Fruit fly (Drosophila melanogaster): Measurements from ENCODE around the gene La.

La gene

DNA sequence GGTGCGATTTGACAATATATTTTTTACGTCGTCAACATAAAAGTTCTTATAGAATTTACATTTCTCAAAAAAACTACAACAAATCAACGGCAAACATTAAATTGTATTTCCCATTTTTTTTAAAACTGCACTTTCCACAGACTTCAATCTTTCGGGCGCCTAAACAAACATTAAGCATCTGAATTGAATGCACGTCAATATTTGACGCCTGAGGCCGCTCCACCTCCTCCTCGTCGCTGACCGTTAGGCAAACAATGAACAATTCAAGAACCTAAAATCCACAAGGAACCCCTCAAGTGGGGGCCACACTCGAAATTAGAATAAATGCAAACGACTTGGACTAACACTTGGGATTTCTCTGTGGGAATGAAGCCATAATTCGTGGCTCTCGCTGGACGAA is 22.4 kb downstream of the La start (continued):
- TF ChIP-seq Trl (optimal IDR thresholded peaks at IDR 0.05) (no peak), Trl (GFP tag; optimal IDR thresholded peaks at IDR 0.05) (no peak), dimm (GFP tag; IDR thresholded peaks at IDR 0.05) (no peak), CG1792 (GFP tag; optimal IDR thresholded peaks at IDR 0.05) (no peak), shn (GFP tag; optimal IDR thresholded peaks at IDR 0.05) (no peak), CG14441 (GFP tag; IDR thresholded peaks at IDR 0.05) (no peak), HLH54F (GFP tag; optimal IDR thresholded peaks at IDR 0.05) (no peak), CG5180 (GFP tag; optimal IDR thresholded peaks at IDR 0.05) (no peak), onecut (GFP tag; IDR thresholded peaks at IDR 0.05) (no peak), gro (GFP tag; optimal IDR thresholded peaks at IDR 0.05) (no peak), pan (optimal IDR thresholded peaks at IDR 0.05) (no peak), pan (GFP tag; optimal IDR thresholded peaks at IDR 0.05 in 1 of 2, IDR thresholded peaks at IDR 0.05 in 1 of 2) (no peak), NC2β (GFP tag; optimal IDR thresholded peaks at IDR 0.05) (peak; percentile 21), CG4282 (GFP tag; optimal IDR thresholded peaks at IDR 0.05) (no peak), CG31388 (GFP tag; optimal IDR thresholded peaks at IDR 0.05) (no peak), Lim3 (GFP tag; IDR thresholded peaks at IDR 0.05) (no peak), knrl (GFP tag; IDR thresholded peaks at IDR 0.05; ENCODE audit: partially characterized antibody) (no peak), CG34422 (GFP tag; IDR thresholded peaks at IDR 0.05) (0 out of 3 replicates have a peak, but pooled peaks have one; percentile 26), bigmax (GFP tag; optimal IDR thresholded peaks at IDR 0.05) (no peak), CG11398 (GFP tag; optimal IDR thresholded peaks at IDR 0.05) (peak; percentile 14), Eip74EF (GFP tag; optimal IDR thresholded peaks at IDR 0.05) (no peak), bowl (GFP tag; IDR thresholded peaks at IDR 0.05) (no peak), al (GFP tag; IDR thresholded peaks at IDR 0.05) (no peak), E2f1 (GFP tag; IDR thresholded peaks at IDR 0.05) (no peak), fd102C (GFP tag; optimal IDR thresholded peaks at IDR 0.05) (no peak), Fer3 (tag; optimal IDR thresholded peaks at IDR 0.05) (no peak), eyg (GFP tag; optimal IDR thresholded peaks at IDR 0.05) (no peak), sens-2 (GFP tag; IDR thresholded peaks at IDR 0.05) (no peak), Bdp1 (GFP tag; optimal IDR thresholded peaks at IDR 0.05) (no peak), CG7786 (GFP tag; optimal IDR thresholded peaks at IDR 0.05) (no peak), ara (GFP tag; IDR thresholded peaks at IDR 0.05) (peak; percentile 25; the same call in 1 of the 2 replicates), Oaz (GFP tag; IDR thresholded peaks at IDR 0.05) (no peak), mirr (GFP tag; optimal IDR thresholded peaks at IDR 0.05) (no peak), CG8765 (GFP tag; IDR thresholded peaks at IDR 0.05) (no peak), sna (GFP tag; IDR thresholded peaks at IDR 0.05; ENCODE audit: partially characterized antibody) (no peak), ind (GFP tag; optimal IDR thresholded peaks at IDR 0.05) (no peak), CG7963 (GFP tag; IDR thresholded peaks at IDR 0.05; ENCODE audit: partially characterized antibody) (no peak), h (optimal IDR thresholded peaks at IDR 0.05) (no peak), CG18011 (GFP tag; optimal IDR thresholded peaks at IDR 0.05) (no peak), insv (GFP tag; optimal IDR thresholded peaks at IDR 0.05) (no peak), CG10979 (tag; optimal IDR thresholded peaks at IDR 0.05) (no peak), crc (GFP tag; optimal IDR thresholded peaks at IDR 0.05) (no peak), scrt (GFP tag; optimal IDR thresholded peaks at IDR 0.05) (no peak)

DNA sequence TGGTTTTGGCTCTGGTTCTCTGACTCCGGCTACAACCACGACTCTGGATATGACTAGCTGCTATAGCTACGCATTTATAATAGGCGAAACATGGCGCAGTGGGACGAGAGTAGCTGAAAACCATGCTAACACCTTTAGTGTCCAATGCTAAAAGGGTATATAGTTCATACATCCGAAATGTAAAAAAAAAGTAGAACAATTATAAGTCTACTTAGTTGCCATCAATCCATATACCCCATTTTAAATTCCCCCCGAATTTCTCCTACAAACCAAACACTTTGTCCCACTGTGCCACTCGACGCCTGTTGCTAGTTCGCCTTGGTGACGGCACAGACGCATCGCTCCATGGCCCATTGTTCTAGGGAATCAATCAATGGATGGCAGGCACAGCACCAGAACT is 23.5 kb downstream of the La start:
- peak; percentile 94 for TF ChIP-seq Xrp1 (GFP tag; IDR thresholded peaks at IDR 0.05)
- peak; percentile 15; the same call in 1 of the 2 replicates for TF ChIP-seq CG32767 (GFP tag; IDR thresholded peaks at IDR 0.05)
- TF ChIP-seq B-H1 (GFP tag; IDR thresholded peaks at IDR 0.05): peak; percentile 84
- peak; percentile 77 for TF ChIP-seq peb (GFP tag; IDR thresholded peaks at IDR 0.05)
- TF ChIP-seq Bteb2 (GFP tag; optimal IDR thresholded peaks at IDR 0.05): no peak
- no peak; the same call in 2 of the 3 replicates for TF ChIP-seq CG14050 (GFP tag; IDR thresholded peaks at IDR 0.05)
- no peak for TF ChIP-seq CG8478 (optimal IDR thresholded peaks at IDR 0.05)
- TF ChIP-seq cad (GFP tag; optimal IDR thresholded peaks at IDR 0.05): no peak
- peak; percentile 63 for TF ChIP-seq CG8388 (GFP tag; optimal IDR thresholded peaks at IDR 0.05)
- no peak for TF ChIP-seq CG15479 (GFP tag; optimal IDR thresholded peaks at IDR 0.05)
- TF ChIP-seq CG10654 (GFP tag; optimal IDR thresholded peaks at IDR 0.05): peak; percentile 60
- no peak for TF ChIP-seq corto (GFP tag; optimal IDR thresholded peaks at IDR 0.05)
- TF ChIP-seq stwl (tag; optimal IDR thresholded peaks at IDR 0.05): peak; percentile 9
- no peak for TF ChIP-seq Deaf1 (tag; optimal IDR thresholded peaks at IDR 0.05)

All from whole organism, embryonic.